Worm (Caenorhabditis elegans) whole organism, L1 larva: Measurements from ENCODE around the gene Y54G2A.16.

Experiments
- Y116A8C.19 ChIP-seq: sonication (generic microtip); optimal IDR thresholded peaks from 2 replicates; lab custom pipeline; 2016; ENCODE audit warnings: missing compliant biosample characterization, missing genetic modification characterization, borderline replicate concordance
- aly-2 ChIP-seq: fragments of 150-350 bp; optimal IDR thresholded peaks from 2 replicates; lab custom pipeline; 2014; ENCODE audit warnings: missing biosample characterization, missing genetic modification characterization
- ceh-8 ChIP-seq: fragments of 200-800 bp; sonication (Bioruptor generic); optimal IDR thresholded peaks from 2 replicates; lab custom pipeline; 2018; ENCODE audit warnings: mild to moderate bottlenecking, missing genetic modification characterization, moderate library complexity, missing compliant biosample characterization
- ceh-82 ChIP-seq, 3 experiments: fragments of 150-350 bp in 1 of 3; sonication (generic microtip) in 2 of 3; optimal IDR thresholded peaks; 2 replicates each; lab custom pipeline; 2014 to 2017; ENCODE audit warnings: missing biosample characterization in 3 of 3, missing genetic modification characterization in 3 of 3
- egl-13 ChIP-seq: sonication (generic microtip); optimal IDR thresholded peaks from 2 replicates; lab custom pipeline; 2016; ENCODE audit warnings: missing genotype, missing genetic modification reagents, missing genetic modification characterization, missing compliant biosample characterization
- irx-1 ChIP-seq: sonication (generic microtip); optimal IDR thresholded peaks from 2 replicates; lab custom pipeline; 2016; ENCODE audit warnings: missing genetic modification characterization, missing compliant biosample characterization
- jun-1 ChIP-seq: fragments of 150-350 bp; optimal IDR thresholded peaks from 2 replicates; lab custom pipeline; 2014; ENCODE audit warnings: missing biosample characterization, missing genetic modification reagents, missing genetic modification characterization
- mep-1 ChIP-seq: fragments of 150-350 bp; optimal IDR thresholded peaks from 2 replicates; lab custom pipeline; 2014; ENCODE audit warnings: missing biosample characterization, missing genetic modification characterization
- unc-86 ChIP-seq: sonication (generic microtip); optimal IDR thresholded peaks from 2 replicates; lab custom pipeline; 2016; ENCODE audit warnings: missing genetic modification characterization, missing compliant biosample characterization
- zag-1 ChIP-seq: fragments of 150-350 bp; optimal IDR thresholded peaks from 2 replicates; lab custom pipeline; 2014; ENCODE audit warnings: missing biosample characterization, missing genetic modification characterization
- ztf-11 ChIP-seq, 2 experiments: sonication (generic microtip); optimal IDR thresholded peaks; 2 replicates each; lab custom pipeline; 2016 to 2017; ENCODE audit warnings: missing genetic modification characterization in 2 of 2, missing biosample characterization in 1 of 2, missing compliant biosample characterization in 1 of 2

- no peak for TF ChIP-seq unc-86 (tag; lab: Kevin White, UChicago)
- no peak for TF ChIP-seq ztf-11 (tag; optimal IDR thresholded peaks at IDR 0.05; lab: Kevin White, UChicago)
- TF ChIP-seq zag-1 (tag; lab: Kevin White, UChicago) = no peak
- no peak for TF ChIP-seq ceh-8 (GFP tag; lab: Kevin White, UChicago)
- TF ChIP-seq mep-1 (tag; lab: Kevin White, UChicago) = no peak
- TF ChIP-seq ceh-82 (tag; optimal IDR thresholded peaks at IDR 0.05; lab: Kevin White, UChicago) = no peak
- no peak for TF ChIP-seq irx-1 (tag; lab: Kevin White, UChicago)
- TF ChIP-seq jun-1 (tag; lab: Kevin White, UChicago) = no peak
- no peak for TF ChIP-seq Y116A8C.19
- TF ChIP-seq aly-2 (tag; lab: Kevin White, UChicago) = no peak
- no peak for TF ChIP-seq egl-13 (tag; lab: Kevin White, UChicago)
These were observed 47.6 kb downstream of the Y54G2A.16 start for ce11 chrIV:2817038-2817437.
